Worm (Caenorhabditis elegans): Measurements from ENCODE around the gene C47E8.11.
A peak's percentile ranks its signal among the peaks of the same experiment; 100 is the strongest.

C47E8.11 gene

ce11 chrV:14684359-14685312, 3.8 kb upstream of the C47E8.11 start, which contains the start of gene hsp-90:
hsp-90 (plus strand) TSS chrV:14684918.
- TF ChIP-seq C34F6.9 (tag; optimal IDR thresholded peaks at IDR 0.05) (peak; percentile 55), ama-1 (optimal IDR thresholded peaks at IDR 0.05) (peak; percentile 84), elt-3 (tag; optimal IDR thresholded peaks at IDR 0.05) (no peak)

ce11 chrV:14685435-14686058, 2.9 kb upstream of the C47E8.11 start, which contains the start of gene C47E8.4:
C47E8.4 (minus strand) TSS chrV:14685485.
- TF ChIP-seq Y55F3AM.14 (GFP tag; optimal IDR thresholded peaks at IDR 0.05) (peak; percentile 94), F13H6.1 (tag; optimal IDR thresholded peaks at IDR 0.05) (peak; percentile 98), nhr-6 (tag; optimal IDR thresholded peaks at IDR 0.05) (no peak), lin-11 (tag; optimal IDR thresholded peaks at IDR 0.05) (peak; percentile 96), nhr-129 (tag; optimal IDR thresholded peaks at IDR 0.05) (peak; percentile 97), ceh-82 (tag; optimal IDR thresholded peaks at IDR 0.05) (peak; percentile 61), lin-39 (tag; optimal IDR thresholded peaks at IDR 0.05) (peak; percentile 68), sem-4 (tag; optimal IDR thresholded peaks at IDR 0.05) (peak; percentile 98), mbf-1 (tag; optimal IDR thresholded peaks at IDR 0.05) (peak; percentile 54), snpc-4 (tag; optimal IDR thresholded peaks at IDR 0.05) (peak; percentile 90), skn-1 (tag; optimal IDR thresholded peaks at IDR 0.05) (peak; percentile 93), ZK546.5 (tag; optimal IDR thresholded peaks at IDR 0.05) (peak; percentile 70), nhr-77 (tag; optimal IDR thresholded peaks at IDR 0.05) (peak; percentile 83), peb-1 (tag; optimal IDR thresholded peaks at IDR 0.05) (no peak), unc-62 (GFP tag; optimal IDR thresholded peaks at IDR 0.05) (peak; percentile 83), mdl-1 (tag; optimal IDR thresholded peaks at IDR 0.05) (peak; percentile 11 to 74), elt-3 (tag; optimal IDR thresholded peaks at IDR 0.05) (no peak), ztf-4 (tag; optimal IDR thresholded peaks at IDR 0.05) (peak; percentile 98), zag-1 (tag; optimal IDR thresholded peaks at IDR 0.05) (peak; percentile 93), nhr-10 (tag; optimal IDR thresholded peaks at IDR 0.05) (peak; percentile 92), unc-55 (GFP tag; optimal IDR thresholded peaks at IDR 0.05) (peak; percentile 99), fos-1 (tag; optimal IDR thresholded peaks at IDR 0.05) (peak; percentile 89), gmeb-1 (tag; optimal IDR thresholded peaks at IDR 0.05) (peak; percentile 95), alr-1 (tag; optimal IDR thresholded peaks at IDR 0.05) (no peak), lin-13 (GFP tag; optimal IDR thresholded peaks at IDR 0.05) (peak; percentile 97), nhr-237 (tag; optimal IDR thresholded peaks at IDR 0.05) (peak; percentile 75), dmd-4 (tag; optimal IDR thresholded peaks at IDR 0.05) (peak; percentile 65), aly-2 (tag; optimal IDR thresholded peaks at IDR 0.05) (no peak), unc-39 (tag; optimal IDR thresholded peaks at IDR 0.05) (no peak), nhr-11 (tag; optimal IDR thresholded peaks at IDR 0.05) (no peak), sma-3 (GFP tag; optimal IDR thresholded peaks at IDR 0.05) (peak; percentile 99), blmp-1 (tag; optimal IDR thresholded peaks at IDR 0.05; ENCODE audit: insufficient read depth) (peak; percentile 89), ztf-11 (tag; optimal IDR thresholded peaks at IDR 0.05) (peak; percentile 68), lsy-2 (tag; optimal IDR thresholded peaks at IDR 0.05) (peak; percentile 97 to 98), C34F6.9 (tag; optimal IDR thresholded peaks at IDR 0.05) (peak; percentile 99), mab-5 (tag; optimal IDR thresholded peaks at IDR 0.05) (peak; percentile 97), ceh-16 (tag; optimal IDR thresholded peaks at IDR 0.05) (peak; percentile 73), elt-1 (tag; optimal IDR thresholded peaks at IDR 0.05) (no peak), sma-9 (GFP tag; optimal IDR thresholded peaks at IDR 0.05) (peak; percentile 99), sma-9 (tag; optimal IDR thresholded peaks at IDR 0.05) (no peak), egl-27 (tag; optimal IDR thresholded peaks at IDR 0.05) (peak; percentile 95), crh-2 (tag; optimal IDR thresholded peaks at IDR 0.05) (peak; percentile 98), nhr-25 (tag; optimal IDR thresholded peaks at IDR 0.05) (peak; percentile 98), nhr-21 (tag; optimal IDR thresholded peaks at IDR 0.05) (peak; percentile 98), nhr-23 (tag; optimal IDR thresholded peaks at IDR 0.05) (no peak), ztf-1 (GFP tag; conservative IDR thresholded peaks at IDR 0.05) (peak; percentile 91; the same call in 1 of the 2 replicates), nhr-12 (tag; optimal IDR thresholded peaks at IDR 0.05) (peak; percentile 46), ama-1 (optimal IDR thresholded peaks at IDR 0.05) (peak; percentile 93), R02D3.7 (tag; optimal IDR thresholded peaks at IDR 0.05) (peak; percentile 81)
